Fruit fly (Drosophila melanogaster): ENCODE results near the gene nan.

DNA sequence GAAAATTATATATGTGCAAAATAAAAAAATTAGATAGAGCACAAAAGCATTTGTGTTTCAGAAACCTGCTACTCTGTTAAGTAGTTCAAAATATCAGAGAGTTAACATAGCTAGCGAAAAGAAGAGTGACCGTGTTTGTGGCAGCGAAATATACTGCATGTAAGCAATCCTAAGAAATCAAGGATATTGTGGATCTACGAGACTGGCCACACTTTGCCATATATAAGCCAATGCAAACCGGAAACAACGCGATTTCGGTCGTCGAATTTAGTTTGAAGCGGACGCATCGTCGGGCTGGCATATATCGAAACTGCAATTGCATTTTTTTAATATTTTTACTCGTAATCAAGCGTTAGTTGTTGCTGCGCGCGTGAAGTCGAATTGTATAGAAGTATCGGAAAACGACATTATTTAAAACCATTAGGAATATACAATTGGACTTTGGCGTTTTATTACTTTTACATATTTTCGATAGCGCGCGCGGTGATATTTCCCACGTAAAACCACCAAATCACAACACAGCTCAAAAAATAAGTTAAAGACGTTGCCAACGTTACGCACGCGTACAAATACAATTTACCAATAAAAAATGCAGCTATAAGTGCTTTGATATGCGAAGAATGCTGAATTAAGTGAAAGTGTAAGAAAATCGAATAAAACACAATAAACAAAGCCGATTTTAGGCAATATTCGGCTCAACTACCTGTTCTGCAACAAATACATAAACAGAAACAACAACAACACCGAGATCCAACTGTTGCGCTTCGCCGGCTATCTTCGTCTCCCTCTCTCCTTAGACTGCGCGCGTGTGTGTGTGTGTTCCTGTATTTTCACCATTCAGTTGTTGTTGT lies 1.4 kb upstream of the nan start, which contains the start of gene nuf:
- TF ChIP-seq CG32121 (GFP tag; IDR thresholded peaks at IDR 0.05) (no peak), CG34367 (tag; optimal IDR thresholded peaks at IDR 0.05) (no peak)
